Worm (Caenorhabditis elegans): ENCODE measurements around the gene str-207.

Gene str-207

ce11 chrV:4932814-4933213 lies 18.7 kb upstream of the str-207 start, which contains the start of gene C02E7.10:
TSS of gene C02E7.10 (minus strand) at chrV:4933045.
- no peak for TF ChIP-seq W03F9.2 (tag; optimal IDR thresholded peaks at IDR 0.05)
- no peak for TF ChIP-seq him-1 (tag; optimal IDR thresholded peaks at IDR 0.05)
- TF ChIP-seq dao-5 (tag; optimal IDR thresholded peaks at IDR 0.05), result no peak

ce11 chrV:4933268-4933667 lies 18.3 kb upstream of the str-207 start:
- TF ChIP-seq W03F9.2 (tag; optimal IDR thresholded peaks at IDR 0.05) (no peak), dao-5 (tag; optimal IDR thresholded peaks at IDR 0.05) (no peak), him-1 (tag; optimal IDR thresholded peaks at IDR 0.05) (no peak)

DNA sequence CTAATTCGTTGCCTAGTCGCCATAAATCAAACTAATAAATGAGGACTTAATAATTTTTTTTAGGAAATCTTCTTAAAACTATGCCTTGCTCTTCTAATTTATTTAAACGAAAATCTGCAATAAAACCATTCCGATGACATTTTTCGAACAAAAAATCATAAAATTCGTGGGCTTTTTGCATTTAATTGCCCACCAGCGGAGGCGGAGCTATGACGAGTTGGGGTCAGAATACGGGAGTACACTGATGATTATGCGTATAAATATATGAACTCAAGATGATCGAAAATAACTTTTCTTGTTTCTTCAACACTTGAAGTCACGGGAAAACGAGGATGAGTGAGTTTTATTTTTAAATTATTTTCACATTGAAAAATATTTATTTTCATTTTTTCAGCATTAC lies 17.1 kb upstream of the str-207 start, which contains the start of gene catp-2:
TSS of gene catp-2 (plus strand) at position 301 of the 400 bp plus-strand sequence.
- TF ChIP-seq dao-5 (tag; optimal IDR thresholded peaks at IDR 0.05) (no peak), him-1 (tag; optimal IDR thresholded peaks at IDR 0.05) (no peak), W03F9.2 (tag; optimal IDR thresholded peaks at IDR 0.05) (no peak)

- TF ChIP-seq W03F9.2 (tag; optimal IDR thresholded peaks at IDR 0.05) (no peak), dao-5 (tag; optimal IDR thresholded peaks at IDR 0.05) (no peak), him-1 (tag; optimal IDR thresholded peaks at IDR 0.05) (no peak)
Observed at ce11 chrV:4935096-4935495, 16.4 kb upstream of the str-207 start.

DNA sequence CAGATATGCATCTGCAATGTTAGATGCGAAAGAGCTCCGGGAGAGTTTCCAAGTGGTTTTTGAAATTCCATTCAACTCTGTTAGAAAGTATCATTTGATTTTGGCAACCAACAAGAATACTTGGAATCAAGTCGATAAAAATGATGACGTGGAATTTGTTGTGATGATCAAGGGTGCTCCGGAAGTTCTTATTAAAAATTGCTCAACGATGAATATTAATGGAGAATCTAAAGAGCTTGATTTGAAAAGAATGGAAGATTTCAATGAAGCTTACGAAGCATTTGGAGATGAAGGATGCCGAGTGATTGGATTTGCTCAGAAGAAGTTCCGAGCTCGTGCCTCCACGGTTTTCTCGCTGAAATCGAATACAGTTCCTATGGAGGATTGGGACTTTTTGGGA lies 14.2 kb upstream of the str-207 start:
- TF ChIP-seq dao-5 (tag; optimal IDR thresholded peaks at IDR 0.05), result no peak
- no peak for TF ChIP-seq W03F9.2 (tag; optimal IDR thresholded peaks at IDR 0.05)
- TF ChIP-seq him-1 (tag; optimal IDR thresholded peaks at IDR 0.05), result no peak

DNA sequence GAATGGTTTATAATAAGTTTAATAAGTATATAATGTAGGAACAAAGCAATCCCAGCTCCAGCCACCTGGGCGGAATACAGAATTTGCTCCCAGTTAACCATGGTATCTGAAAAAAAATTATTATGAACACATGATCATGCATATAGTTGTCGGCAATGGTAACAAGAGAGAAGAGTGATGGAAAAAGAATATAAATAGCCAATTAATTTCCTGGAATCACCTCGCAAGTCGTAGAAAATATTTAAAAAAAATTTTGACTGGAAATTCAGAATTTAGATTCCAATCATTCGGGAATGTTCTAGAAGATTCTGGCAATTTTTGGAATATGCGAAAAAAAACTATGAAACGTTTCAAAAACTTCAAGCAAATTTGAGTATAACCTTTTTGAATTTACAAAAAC lies 7.3 kb upstream of the str-207 start, which contains the start of gene str-211:
TSS of gene str-211 (minus strand) at position 101 of the 400 bp plus-strand sequence.
- TF ChIP-seq dao-5 (tag; optimal IDR thresholded peaks at IDR 0.05), result no peak

- TF ChIP-seq dao-5 (tag; optimal IDR thresholded peaks at IDR 0.05) (no peak), him-1 (tag; optimal IDR thresholded peaks at IDR 0.05) (no peak), W03F9.2 (tag; optimal IDR thresholded peaks at IDR 0.05) (no peak)
Observed at ce11 chrV:4948635-4949034, 2.9 kb upstream of the str-207 start, which contains the start of gene str-209. TSS of gene str-209 (plus strand) at chrV:4948935.

ce11 chrV:4956529-4956928 lies 5.0 kb downstream of the str-207 start, which contains the start of gene str-208:
TSS of gene str-208 (plus strand) at chrV:4956829.
- TF ChIP-seq him-1 (tag; optimal IDR thresholded peaks at IDR 0.05), result no peak
- no peak for TF ChIP-seq dao-5 (tag; optimal IDR thresholded peaks at IDR 0.05)
- no peak for TF ChIP-seq W03F9.2 (tag; optimal IDR thresholded peaks at IDR 0.05)

ce11 chrV:4957619-4958018 lies 6.1 kb downstream of the str-207 start:
- TF ChIP-seq dao-5 (tag; optimal IDR thresholded peaks at IDR 0.05) (no peak), him-1 (tag; optimal IDR thresholded peaks at IDR 0.05) (no peak), W03F9.2 (tag; optimal IDR thresholded peaks at IDR 0.05) (no peak)

ce11 chrV:4960686-4961085 lies 9.2 kb downstream of the str-207 start:
- TF ChIP-seq W03F9.2 (tag; optimal IDR thresholded peaks at IDR 0.05) (no peak), dao-5 (tag; optimal IDR thresholded peaks at IDR 0.05) (no peak), him-1 (tag; optimal IDR thresholded peaks at IDR 0.05) (no peak)

DNA sequence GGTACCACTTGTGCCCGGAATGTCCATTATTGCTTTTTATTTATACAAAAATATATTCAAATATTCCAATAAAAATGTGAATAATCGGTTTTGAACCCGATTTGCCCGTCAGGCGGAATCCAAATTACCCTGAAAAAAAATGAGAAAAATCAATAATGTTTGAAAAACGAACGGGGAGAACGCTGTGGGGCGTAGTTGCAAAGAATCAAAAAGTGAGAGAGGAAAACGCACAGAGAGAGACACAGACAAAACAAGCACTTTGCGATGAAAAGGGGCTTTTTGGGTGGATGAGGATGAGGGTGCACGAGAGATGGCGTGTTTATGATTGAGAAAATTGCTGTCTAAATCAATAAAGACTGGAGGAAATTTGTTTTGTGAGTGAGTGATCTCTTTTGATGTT lies 11.4 kb downstream of the str-207 start, which contains the start of gene tam-1:
TSS of gene tam-1 (minus strand) at position 135 of the 400 bp plus-strand sequence.
- no peak for TF ChIP-seq dao-5 (tag; optimal IDR thresholded peaks at IDR 0.05)
- no peak for TF ChIP-seq him-1 (tag; optimal IDR thresholded peaks at IDR 0.05)
- TF ChIP-seq W03F9.2 (tag; optimal IDR thresholded peaks at IDR 0.05), result no peak

DNA sequence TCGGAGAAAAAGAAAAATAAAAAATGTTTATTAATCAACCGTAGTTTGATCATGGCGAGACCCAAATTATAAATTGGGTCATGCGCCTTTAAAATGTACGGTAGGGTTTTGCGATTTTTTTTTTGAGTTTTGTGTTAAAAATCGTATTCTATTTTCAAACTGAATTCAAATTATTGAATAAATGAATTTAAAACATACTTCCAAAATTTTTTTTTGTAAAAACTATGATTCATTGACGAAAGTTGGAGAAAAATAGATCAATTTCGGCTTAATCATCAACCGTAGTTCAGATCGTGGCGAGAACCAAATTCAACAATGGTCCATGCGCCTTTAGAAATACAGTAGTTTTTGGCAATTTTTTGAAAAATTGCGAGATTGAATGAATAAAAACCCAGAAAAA lies 12.1 kb downstream of the str-207 start:
- TF ChIP-seq W03F9.2 (tag; optimal IDR thresholded peaks at IDR 0.05) (peak; percentile 39), him-1 (tag; optimal IDR thresholded peaks at IDR 0.05) (no peak), dao-5 (tag; optimal IDR thresholded peaks at IDR 0.05) (no peak)

DNA sequence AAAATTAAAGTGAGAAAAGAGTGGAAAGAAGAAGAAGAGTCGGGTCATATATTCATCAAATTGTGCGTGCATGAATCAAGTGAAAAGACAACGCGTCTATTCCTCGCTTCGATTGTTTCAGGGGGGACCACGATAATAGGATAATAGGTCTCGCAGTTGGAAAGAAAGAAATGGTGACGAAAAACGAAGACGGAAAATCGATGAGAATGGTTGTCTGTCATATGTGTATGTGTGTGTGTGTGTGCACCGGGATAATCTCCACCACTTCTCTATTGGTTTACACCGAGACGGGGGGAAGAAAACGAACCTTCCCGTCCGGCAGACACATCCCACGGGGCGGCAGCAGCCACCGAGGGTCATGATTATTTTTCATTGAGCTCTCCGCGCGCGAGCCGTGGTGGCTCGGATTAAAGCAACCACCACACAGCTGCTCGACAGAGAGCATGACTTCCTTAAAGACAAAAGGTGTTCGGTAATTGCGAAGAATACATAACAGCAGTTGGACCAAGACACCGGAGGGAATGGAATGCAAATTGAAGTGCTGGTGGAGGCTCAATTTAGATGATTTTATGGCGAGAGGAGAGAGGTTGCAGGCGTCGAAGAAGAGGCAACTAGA lies 12.6 kb downstream of the str-207 start:
- TF ChIP-seq W03F9.2 (tag; optimal IDR thresholded peaks at IDR 0.05) (no peak), dao-5 (tag; optimal IDR thresholded peaks at IDR 0.05) (no peak), him-1 (tag; optimal IDR thresholded peaks at IDR 0.05) (no peak)

DNA sequence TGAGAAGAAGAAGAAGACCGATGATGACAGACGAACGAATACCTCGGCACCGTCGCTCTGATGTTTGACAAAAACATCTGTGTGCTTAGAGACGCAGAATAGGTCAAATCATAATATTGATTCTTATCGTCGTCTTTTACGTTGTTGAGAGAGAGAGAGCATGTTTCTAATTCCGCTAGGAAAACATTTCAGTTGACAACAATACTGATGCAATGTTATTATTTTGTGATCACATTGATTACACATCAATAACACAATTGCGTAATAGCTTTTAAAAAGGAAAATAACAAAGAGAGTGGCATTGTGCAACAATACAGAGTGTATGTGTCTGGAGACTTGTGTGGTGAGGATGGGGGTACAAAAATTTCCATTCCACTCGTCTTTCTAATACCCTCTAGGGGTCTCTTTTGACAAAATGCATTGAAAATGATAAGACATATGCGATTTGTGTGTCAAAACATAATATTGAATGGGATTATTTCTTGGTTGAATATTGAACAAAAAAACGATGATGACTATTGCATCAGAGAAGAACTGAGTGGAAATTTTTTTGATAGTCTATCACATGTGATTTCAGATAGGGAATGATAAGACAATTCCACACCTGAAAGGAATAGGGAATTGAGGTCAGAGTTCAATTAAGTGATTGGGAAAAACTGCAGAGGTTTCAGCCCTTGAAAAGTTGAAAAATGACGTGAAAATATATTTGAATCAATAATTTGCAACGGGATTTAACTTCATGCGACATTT lies 13.3 kb downstream of the str-207 start:
- TF ChIP-seq him-1 (tag; optimal IDR thresholded peaks at IDR 0.05), result no peak
- no peak for TF ChIP-seq W03F9.2 (tag; optimal IDR thresholded peaks at IDR 0.05)
- TF ChIP-seq dao-5 (tag; optimal IDR thresholded peaks at IDR 0.05), result no peak
